4 worm cellular contexts compared by ENCODE assay signal in the genomic region with DNA sequence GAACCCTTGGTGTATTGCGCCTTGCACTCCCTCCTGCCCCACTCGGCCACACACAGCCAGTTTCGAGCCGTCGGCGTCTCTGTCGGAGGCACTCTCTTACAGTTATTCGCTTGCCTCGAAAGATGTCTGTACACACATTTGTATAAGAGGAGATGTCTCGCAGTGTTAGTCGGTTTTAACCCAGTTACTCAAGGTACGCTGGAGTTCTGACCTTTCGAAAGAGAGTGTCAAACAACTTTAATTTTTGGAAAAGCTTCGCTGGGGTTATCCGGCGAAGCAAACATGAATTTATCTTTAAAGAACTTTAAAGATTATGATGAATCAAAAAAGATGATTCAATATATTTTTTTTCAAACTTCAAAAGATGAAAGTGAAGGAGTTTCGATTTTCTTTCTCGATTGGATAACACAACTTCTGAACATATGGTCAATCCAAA.
A peak's percentile ranks its signal among the peaks of the same experiment; 100 is the strongest.
TF ChIP-seq lines count a peak whose summit lies in the region.

No protein-coding gene starts in this region.

TF ChIP-seq in whole organism, L2 larva, 48 proteins besides CTCF, POLR2A, EP300 and RAD21 (continued from another document):
- TF ChIP-seq crh-2 (tag; optimal IDR thresholded peaks at IDR 0.05; lab: Kevin White, UChicago) (peak; percentile 99), mbf-1 (tag; optimal IDR thresholded peaks at IDR 0.05; lab: Kevin White, UChicago) (peak; percentile 64), C34F6.9 (tag; optimal IDR thresholded peaks at IDR 0.05; lab: Kevin White, UChicago) (peak; percentile 100), fos-1 (tag; optimal IDR thresholded peaks at IDR 0.05; lab: Kevin White, UChicago) (peak; percentile 98), blmp-1 (tag; optimal IDR thresholded peaks at IDR 0.05; lab: Kevin White, UChicago; ENCODE audit: insufficient read depth) (peak; percentile 82), sma-3 (GFP tag; optimal IDR thresholded peaks at IDR 0.05; lab: Kevin White, UChicago) (peak; percentile 99), ZK546.5 (tag; optimal IDR thresholded peaks at IDR 0.05; lab: Kevin White, UChicago) (peak; percentile 85), nhr-77 (tag; optimal IDR thresholded peaks at IDR 0.05; lab: Kevin White, UChicago) (peak; percentile 93), R02D3.7 (tag; optimal IDR thresholded peaks at IDR 0.05; lab: Kevin White, UChicago) (peak; percentile 83), lin-13 (GFP tag; optimal IDR thresholded peaks at IDR 0.05; lab: Kevin White, UChicago) (peak; percentile 98), snpc-4 (tag; optimal IDR thresholded peaks at IDR 0.05; lab: Kevin White, UChicago) (peak; percentile 100), dmd-4 (tag; optimal IDR thresholded peaks at IDR 0.05; lab: Kevin White, UChicago) (peak; percentile 79), ztf-1 (GFP tag; conservative IDR thresholded peaks at IDR 0.05; lab: Robert Waterston, UW) (0 out of 2 replicates have a peak, but pooled peaks have one; percentile 81), ceh-82 (tag; optimal IDR thresholded peaks at IDR 0.05; lab: Kevin White, UChicago) (peak; percentile 90), elt-3 (tag; optimal IDR thresholded peaks at IDR 0.05; lab: Kevin White, UChicago) (no peak), nhr-6 (tag; optimal IDR thresholded peaks at IDR 0.05; lab: Kevin White, UChicago) (peak; percentile 98), lsy-2 (tag; optimal IDR thresholded peaks at IDR 0.05; lab: Kevin White, UChicago) (peak; percentile 97), F13H6.1 (tag; optimal IDR thresholded peaks at IDR 0.05; lab: Kevin White, UChicago) (peak; percentile 99), nhr-129 (tag; optimal IDR thresholded peaks at IDR 0.05; lab: Kevin White, UChicago) (peak; percentile 99), ama-1 (optimal IDR thresholded peaks at IDR 0.05; lab: Kevin White, UChicago) (peak; percentile 100), unc-39 (tag; optimal IDR thresholded peaks at IDR 0.05; lab: Kevin White, UChicago) (peak; percentile 63), unc-62 (GFP tag; optimal IDR thresholded peaks at IDR 0.05; lab: Kevin White, UChicago) (peak; percentile 83), ztf-4 (tag; optimal IDR thresholded peaks at IDR 0.05; lab: Kevin White, UChicago) (peak; percentile 99), nhr-21 (tag; optimal IDR thresholded peaks at IDR 0.05; lab: Kevin White, UChicago) (peak; percentile 99), egl-27 (tag; optimal IDR thresholded peaks at IDR 0.05; lab: Kevin White, UChicago) (peak; percentile 99), lin-11 (tag; optimal IDR thresholded peaks at IDR 0.05; lab: Kevin White, UChicago) (peak; percentile 99), peb-1 (tag; optimal IDR thresholded peaks at IDR 0.05; lab: Kevin White, UChicago) (no peak)

TF ChIP-seq in whole organism, L4 larva, 104 proteins besides CTCF, POLR2A, EP300 and RAD21 (continued from another document and continues in another):
- TF ChIP-seq duxl-1 (tag; optimal IDR thresholded peaks at IDR 0.05; lab: Kevin White, UChicago; ENCODE audit: poor library complexity) (peak; percentile 96), tag-97 (GFP tag; IDR thresholded peaks at IDR 0.05; lab: Robert Waterston, UW) (no peak), hlh-11 (tag; optimal IDR thresholded peaks at IDR 0.05; lab: Kevin White, UChicago) (peak; percentile 99), daf-8 (GFP tag; IDR thresholded peaks at IDR 0.05; lab: Robert Waterston, UW) (0 out of 2 replicates have a peak, but pooled peaks have one; percentile 20), tra-1 (GFP tag; IDR thresholded peaks at IDR 0.05; lab: Robert Waterston, UW) (peak; percentile 98), spr-1 (tag; optimal IDR thresholded peaks at IDR 0.05; lab: Kevin White, UChicago) (peak; percentile 97), dmd-8 (GFP tag; IDR thresholded peaks at IDR 0.05; lab: Robert Waterston, UW) (peak; percentile 83), saeg-2 (GFP tag; IDR thresholded peaks at IDR 0.05; lab: Robert Waterston, UW) (peak; percentile 99), dve-1 (tag; optimal IDR thresholded peaks at IDR 0.05; lab: Kevin White, UChicago; ENCODE audit: insufficient read depth) (peak; percentile 100), egl-27 (tag; optimal IDR thresholded peaks at IDR 0.05; lab: Kevin White, UChicago) (peak; percentile 93), ceh-82 (tag; optimal IDR thresholded peaks at IDR 0.05; lab: Kevin White, UChicago) (peak; percentile 36), madf-9 (GFP tag; conservative IDR thresholded peaks at IDR 0.05; lab: Robert Waterston, UW) (peak; percentile 98), T20F7.1 (GFP tag; optimal IDR thresholded peaks at IDR 0.05; lab: Kevin White, UChicago) (peak; percentile 93), dpl-1 (GFP tag; optimal IDR thresholded peaks at IDR 0.05; lab: Kevin White, UChicago) (peak; percentile 87), zip-11 (GFP tag; IDR thresholded peaks at IDR 0.05; lab: Robert Waterston, UW) (0 out of 2 replicates have a peak, but pooled peaks have one; percentile 52), nhr-76 (tag; optimal IDR thresholded peaks at IDR 0.05; lab: Kevin White, UChicago) (peak; percentile 77), daf-19 (GFP tag; conservative IDR thresholded peaks at IDR 0.05; lab: Robert Waterston, UW) (peak; percentile 99), F44E2.7 (GFP tag; IDR thresholded peaks at IDR 0.05; lab: Robert Waterston, UW) (peak; percentile 78), unc-130 (GFP tag; optimal IDR thresholded peaks at IDR 0.05; lab: Kevin White, UChicago) (peak; percentile 93), F10B5.3 (tag; optimal IDR thresholded peaks at IDR 0.05; lab: Kevin White, UChicago) (peak; percentile 95), nhr-42 (GFP tag; IDR thresholded peaks at IDR 0.05; lab: Robert Waterston, UW) (peak; percentile 97), unc-39 (tag; optimal IDR thresholded peaks at IDR 0.05; lab: Kevin White, UChicago) (peak; percentile 75), nhr-41 (GFP tag; IDR thresholded peaks at IDR 0.05; lab: Robert Waterston, UW) (peak; percentile 98), pha-4 (GFP tag; IDR thresholded peaks at IDR 0.05; lab: Robert Waterston, UW) (peak; percentile 99), pha-4 (tag; optimal IDR thresholded peaks at IDR 0.05; lab: Kevin White, UChicago) (peak; percentile 27), Y105C5A.15 (GFP tag; IDR thresholded peaks at IDR 0.05; lab: Robert Waterston, UW) (peak; percentile 74; the same call in 1 of the 2 replicates), mxl-2 (GFP tag; conservative IDR thresholded peaks at IDR 0.05; lab: Robert Waterston, UW) (peak; percentile 86), lir-3 (tag; optimal IDR thresholded peaks at IDR 0.05; lab: Kevin White, UChicago) (peak; percentile 87), Y48G9A.11 (GFP tag; IDR thresholded peaks at IDR 0.05; lab: Robert Waterston, UW) (peak; percentile 88), R02D3.7 (tag; optimal IDR thresholded peaks at IDR 0.05; lab: Kevin White, UChicago) (peak; percentile 58), nhr-10 (tag; optimal IDR thresholded peaks at IDR 0.05; lab: Kevin White, UChicago) (peak; percentile 93), F26F4.8 (GFP tag; conservative IDR thresholded peaks at IDR 0.05; lab: Robert Waterston, UW) (0 out of 2 replicates have a peak, but pooled peaks have one; percentile 34)

TF ChIP-seq in whole organism, late embryonic, 69 proteins besides CTCF, POLR2A, EP300 and RAD21 (continued from another document and continues in another):
- TF ChIP-seq odd-2 (tag; optimal IDR thresholded peaks at IDR 0.05; lab: Kevin White, UChicago) (no peak), npax-4 (tag; optimal IDR thresholded peaks at IDR 0.05; lab: Kevin White, UChicago) (peak; percentile 54), nfya-1 (tag; optimal IDR thresholded peaks at IDR 0.05; lab: Kevin White, UChicago) (peak; percentile 92), C38D4.7 (GFP tag; optimal IDR thresholded peaks at IDR 0.05; lab: Kevin White, UChicago) (peak; percentile 59), Y22D7AL.16 (tag; optimal IDR thresholded peaks at IDR 0.05; lab: Kevin White, UChicago) (peak; percentile 57), ref-2 (tag; optimal IDR thresholded peaks at IDR 0.05; lab: Kevin White, UChicago) (peak; percentile 87), ceh-22 (tag; optimal IDR thresholded peaks at IDR 0.05; lab: Kevin White, UChicago) (peak; percentile 65), pha-2 (tag; optimal IDR thresholded peaks at IDR 0.05; lab: Kevin White, UChicago) (peak; percentile 82), pros-1 (tag; optimal IDR thresholded peaks at IDR 0.05; lab: Kevin White, UChicago) (peak; percentile 87), che-1 (tag; optimal IDR thresholded peaks at IDR 0.05; lab: Kevin White, UChicago) (peak; percentile 66), sox-4 (tag; optimal IDR thresholded peaks at IDR 0.05; lab: Kevin White, UChicago) (peak; percentile 81), unc-3 (GFP tag; conservative IDR thresholded peaks at IDR 0.05; lab: Robert Waterston, UW) (peak; percentile 53; the same call in 1 of the 2 replicates), unc-3 (tag; optimal IDR thresholded peaks at IDR 0.05; lab: Kevin White, UChicago) (peak; percentile 85), unc-55 (GFP tag; optimal IDR thresholded peaks at IDR 0.05; lab: Kevin White, UChicago) (peak; percentile 79), tbx-7 (tag; optimal IDR thresholded peaks at IDR 0.05; lab: Kevin White, UChicago) (peak; percentile 44), pax-1 (tag; optimal IDR thresholded peaks at IDR 0.05; lab: Kevin White, UChicago) (peak; percentile 91), fkh-10 (GFP tag; optimal IDR thresholded peaks at IDR 0.05; lab: Kevin White, UChicago) (peak; percentile 73), elt-2 (tag; optimal IDR thresholded peaks at IDR 0.05; lab: Kevin White, UChicago) (peak; percentile 99), zip-5 (tag; optimal IDR thresholded peaks at IDR 0.05; lab: Kevin White, UChicago) (peak; percentile 32), tbx-2 (tag; optimal IDR thresholded peaks at IDR 0.05; lab: Kevin White, UChicago) (peak; percentile 96), ceh-31 (tag; optimal IDR thresholded peaks at IDR 0.05; lab: Kevin White, UChicago) (peak; percentile 95), pqm-1 (tag; optimal IDR thresholded peaks at IDR 0.05; lab: Kevin White, UChicago) (peak; percentile 95), gmeb-2 (tag; optimal IDR thresholded peaks at IDR 0.05; lab: Kevin White, UChicago) (peak; percentile 55), ceh-19 (GFP tag; optimal IDR thresholded peaks at IDR 0.05; lab: Kevin White, UChicago) (peak; percentile 89), ceh-9 (tag; optimal IDR thresholded peaks at IDR 0.05; lab: Kevin White, UChicago) (no peak), K09A11.1 (tag; optimal IDR thresholded peaks at IDR 0.05; lab: Kevin White, UChicago; ENCODE audit: insufficient read depth) (peak; percentile 76), unc-42 (tag; optimal IDR thresholded peaks at IDR 0.05; lab: Kevin White, UChicago) (peak; percentile 99), elt-4 (tag; optimal IDR thresholded peaks at IDR 0.05; lab: Kevin White, UChicago) (no peak), dmd-4 (tag; optimal IDR thresholded peaks at IDR 0.05; lab: Kevin White, UChicago; ENCODE audit: borderline replicate concordance) (peak; percentile 66), hlh-30 (tag; optimal IDR thresholded peaks at IDR 0.05; lab: Kevin White, UChicago; ENCODE audit: insufficient read depth) (peak; percentile 60), unc-86 (tag; optimal IDR thresholded peaks at IDR 0.05; lab: Kevin White, UChicago) (peak; percentile 83), pag-3 (tag; optimal IDR thresholded peaks at IDR 0.05; lab: Kevin White, UChicago; ENCODE audit: borderline replicate concordance) (peak; percentile 70), ceh-18 (tag; optimal IDR thresholded peaks at IDR 0.05; lab: Kevin White, UChicago) (peak; percentile 99), mec-3 (tag; optimal IDR thresholded peaks at IDR 0.05; lab: Kevin White, UChicago; ENCODE audit: borderline replicate concordance) (peak; percentile 59), ceh-24 (tag; optimal IDR thresholded peaks at IDR 0.05; lab: Kevin White, UChicago) (peak; percentile 68)

TF ChIP-seq in whole organism, mixed stage, embryonic, 35 proteins besides CTCF, POLR2A, EP300 and RAD21 (continued from another document):
- TF ChIP-seq ces-1 (GFP tag; optimal IDR thresholded peaks at IDR 0.05; lab: Kevin White, UChicago) (peak; percentile 100), blmp-1 (tag; optimal IDR thresholded peaks at IDR 0.05; lab: Kevin White, UChicago) (peak; percentile 24), mab-5 (tag; optimal IDR thresholded peaks at IDR 0.05; lab: Kevin White, UChicago) (peak; percentile 92), unc-62 (GFP tag; optimal IDR thresholded peaks at IDR 0.05; lab: Kevin White, UChicago) (peak; percentile 90), unc-120 (tag; optimal IDR thresholded peaks at IDR 0.05; lab: Kevin White, UChicago; ENCODE audit: poor library complexity, severe bottlenecking) (peak; percentile 92), ztf-11 (tag; optimal IDR thresholded peaks at IDR 0.05; lab: Kevin White, UChicago) (peak; percentile 80), ceh-83 (GFP tag; optimal IDR thresholded peaks at IDR 0.05; lab: Kevin White, UChicago) (peak; percentile 89), nhr-237 (tag; optimal IDR thresholded peaks at IDR 0.05; lab: Kevin White, UChicago) (peak; percentile 98)
